Worm (Caenorhabditis elegans) whole organism, early embryonic: ENCODE measurements around the gene C13B4.1.

ENCODE experiments used
- B0310.2 ChIP-seq: sonication (generic microtip); optimal IDR thresholded peaks from 2 replicates; lab custom pipeline; 2016; ENCODE audit warnings: mild to moderate bottlenecking, missing genetic modification characterization, missing compliant biosample characterization
- F13C5.2 ChIP-seq: sonication (generic microtip); optimal IDR thresholded peaks from 2 replicates; lab custom pipeline; 2017; ENCODE audit warnings: mild to moderate bottlenecking, missing genetic modification characterization, inconsistent platforms, missing compliant biosample characterization
- aly-1 ChIP-seq: sonication (generic microtip); optimal IDR thresholded peaks from 2 replicates; lab custom pipeline; 2016; ENCODE audit warnings: missing genetic modification characterization, missing compliant biosample characterization
- ama-1 ChIP-seq: fragments of 150-350 bp; optimal IDR thresholded peaks from 2 replicates; lab custom pipeline; 2014
- ceh-13 ChIP-seq: fragments of 200-800 bp; sonication (Bioruptor generic); optimal IDR thresholded peaks from 2 replicates; lab custom pipeline; 2018; ENCODE audit warnings: mild to moderate bottlenecking, missing genetic modification characterization, missing compliant biosample characterization
- ceh-36 ChIP-seq: sonication (generic microtip); optimal IDR thresholded peaks from 2 replicates; lab custom pipeline; 2016; ENCODE audit warnings: missing genetic modification characterization, inconsistent platforms, missing compliant biosample characterization
- ets-7 ChIP-seq: sonication (generic microtip); optimal IDR thresholded peaks from 2 replicates; lab custom pipeline; 2016; ENCODE audit warnings: missing genotype, missing genetic modification characterization, missing compliant biosample characterization
- flt-1 ChIP-seq: fragments of 200-800 bp; sonication (Bioruptor generic); IDR thresholded peaks from 2 replicates; pipeline ENCODE4 v1.3.6; 2022; ENCODE audit warnings: missing genetic modification characterization, missing compliant biosample characterization
- hmbx-1 ChIP-seq: sonication (generic microtip); optimal IDR thresholded peaks from 2 replicates; lab custom pipeline; 2016; ENCODE audit warnings: mild to moderate bottlenecking, missing genetic modification characterization, missing compliant biosample characterization
- hmg-4 ChIP-seq: fragments of 200-800 bp; sonication (Bioruptor generic); optimal IDR thresholded peaks from 2 replicates; lab custom pipeline; 2018; ENCODE audit warnings: mild to moderate bottlenecking, missing genetic modification characterization, missing compliant biosample characterization
- hnd-1 ChIP-seq: sonication (generic microtip); optimal IDR thresholded peaks from 2 replicates; lab custom pipeline; 2016; ENCODE audit warnings: missing genetic modification characterization, missing compliant biosample characterization
- pes-1 ChIP-seq: fragments of 200-800 bp; sonication (Bioruptor generic); IDR thresholded peaks from 2 replicates; pipeline ENCODE4 v1.3.6; 2022; ENCODE audit warnings: missing genetic modification reagents, missing genetic modification characterization, missing compliant biosample characterization
- scrt-1 ChIP-seq: fragments of 200-800 bp; sonication (Bioruptor generic); IDR thresholded peaks from 2 replicates; pipeline ENCODE4 v1.3.6; 2022; ENCODE audit warnings: missing genetic modification characterization, missing compliant biosample characterization
- sea-1 ChIP-seq: fragments of 200-800 bp; sonication (Bioruptor generic); conservative IDR thresholded peaks from 2 replicates; pipeline ENCODE4 v1.3.6; 2022; ENCODE audit warnings: missing genetic modification characterization, missing compliant biosample characterization
- tbx-11 ChIP-seq: fragments of 200-800 bp; sonication (Bioruptor generic); IDR thresholded peaks from 2 replicates; pipeline ENCODE4 v1.3.6; 2022; ENCODE audit warnings: missing genetic modification characterization, missing compliant biosample characterization
- tbx-37 ChIP-seq: fragments of 200-800 bp; sonication (Bioruptor generic); conservative IDR thresholded peaks from 2 replicates; pipeline ENCODE4 v1.3.6; 2022; ENCODE audit warnings: missing genetic modification reagents, missing genetic modification characterization, missing compliant biosample characterization
- tra-4 ChIP-seq: sonication (generic microtip); optimal IDR thresholded peaks from 2 replicates; lab custom pipeline; 2017; ENCODE audit warnings: missing genetic modification characterization, missing compliant biosample characterization

C13B4.1 gene

DNA sequence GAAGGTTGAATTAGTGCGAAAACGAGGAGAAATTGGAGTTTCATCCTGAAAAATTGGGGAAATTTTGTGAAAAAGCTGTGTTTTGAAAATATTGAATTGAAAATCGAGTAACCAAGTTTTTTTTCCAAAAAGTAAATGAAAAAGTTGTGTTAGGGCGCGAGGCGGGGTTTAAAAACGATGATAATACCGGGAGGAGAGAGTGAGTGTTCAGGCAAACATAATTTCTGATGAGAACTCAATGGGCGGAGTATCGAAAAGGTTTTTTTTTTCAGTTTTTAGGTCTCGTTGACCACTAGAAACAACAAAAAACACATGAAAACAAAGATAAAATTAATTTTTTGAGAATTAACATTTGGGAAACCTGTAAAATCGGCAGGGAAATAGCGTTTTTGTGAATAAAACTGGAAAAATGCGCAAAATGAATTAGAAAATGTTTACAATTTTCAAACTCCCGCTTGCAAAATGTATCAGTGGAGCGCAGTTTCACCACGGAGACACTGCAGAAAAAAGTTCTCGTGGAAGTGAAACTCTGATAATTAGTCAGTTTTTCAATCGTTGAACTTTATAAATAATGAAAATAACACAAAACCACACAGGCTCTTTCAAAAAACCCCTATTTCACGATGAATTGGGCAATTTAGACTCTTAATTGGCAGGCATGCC is at the start of gene C13B4.1:
TSS of gene C13B4.1 (minus strand) at position 51 of the 663 bp plus-strand sequence.
- TF ChIP-seq hnd-1 = no peak
- TF ChIP-seq tra-4 (tag; lab: Kevin White, UChicago) = no peak
- no peak for TF ChIP-seq hmg-4 (GFP tag; lab: Kevin White, UChicago)
- TF ChIP-seq ama-1 (lab: Kevin White, UChicago) = no peak
- TF ChIP-seq pes-1 = no peak
- no peak for TF ChIP-seq ceh-13 (GFP tag; lab: Kevin White, UChicago)
- TF ChIP-seq aly-1 (tag; lab: Kevin White, UChicago) = no peak
- TF ChIP-seq B0310.2 (tag; lab: Kevin White, UChicago) = no peak

DNA sequence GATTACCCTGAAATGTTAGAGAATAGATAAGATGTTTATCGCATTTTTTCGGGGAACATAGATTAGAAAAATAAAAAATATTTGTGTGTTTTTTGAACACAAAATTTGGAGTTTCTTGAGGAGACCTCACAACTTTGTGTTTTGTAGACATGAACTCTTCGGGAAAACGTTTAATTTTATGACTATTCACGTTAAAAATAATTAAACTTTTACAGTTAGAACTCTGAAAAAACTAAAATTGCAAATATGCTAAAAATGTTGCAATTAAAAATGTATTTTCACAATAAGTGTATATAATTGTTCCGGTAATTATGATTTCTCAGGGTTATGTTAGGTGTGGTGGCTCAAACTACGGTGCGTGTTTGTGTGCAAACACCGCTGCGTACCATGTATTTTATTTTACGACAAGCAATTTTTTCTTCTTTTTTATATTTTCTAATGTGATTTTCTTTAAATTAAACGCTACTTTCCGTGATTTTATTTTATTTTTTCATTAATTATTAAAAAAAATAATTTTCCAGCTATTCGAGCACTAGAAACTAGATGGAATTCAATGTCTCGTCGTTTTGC is 48.9 kb upstream of the C13B4.1 start, which contains the start of the genes F57C2.5 and spat-1:
TSS of gene F57C2.5 (minus strand) at position 7 of the 570 bp plus-strand sequence.
TSS of gene spat-1 (plus strand) at position 520 of the 570 bp plus-strand sequence.
- peak; percentile 18 for TF ChIP-seq tra-4 (tag; lab: Kevin White, UChicago)
- no peak for TF ChIP-seq aly-1 (tag; lab: Kevin White, UChicago)
- TF ChIP-seq hnd-1 = peak; percentile 19
- no peak for TF ChIP-seq B0310.2 (tag; lab: Kevin White, UChicago)
- peak; percentile 45 for TF ChIP-seq F13C5.2 (tag; lab: Kevin White, UChicago)
- no peak for TF ChIP-seq hmbx-1 (tag; lab: Kevin White, UChicago)
- TF ChIP-seq scrt-1 (GFP tag; lab: Robert Waterston, UW) = 0 out of 2 replicates have a peak, but pooled peaks have one; percentile 18
- peak; percentile 38 for TF ChIP-seq ceh-13 (GFP tag; lab: Kevin White, UChicago)
- peak; percentile 41; the same call in 1 of the 2 replicates for TF ChIP-seq sea-1 (GFP tag; lab: Robert Waterston, UW)
- peak; percentile 65 for TF ChIP-seq pes-1
- TF ChIP-seq ceh-36 (tag; lab: Kevin White, UChicago) = no peak
- TF ChIP-seq ets-7 (tag; lab: Kevin White, UChicago) = peak; percentile 67
- 0 out of 2 replicates have a peak, but pooled peaks have one; percentile 41 for TF ChIP-seq tbx-37 (GFP tag; lab: Robert Waterston, UW)
- no peak for TF ChIP-seq tbx-11
- no peak for TF ChIP-seq ama-1 (lab: Kevin White, UChicago)
- TF ChIP-seq hmg-4 (GFP tag; lab: Kevin White, UChicago) = no peak
- no peak for TF ChIP-seq flt-1 (GFP tag; lab: Robert Waterston, UW)

DNA sequence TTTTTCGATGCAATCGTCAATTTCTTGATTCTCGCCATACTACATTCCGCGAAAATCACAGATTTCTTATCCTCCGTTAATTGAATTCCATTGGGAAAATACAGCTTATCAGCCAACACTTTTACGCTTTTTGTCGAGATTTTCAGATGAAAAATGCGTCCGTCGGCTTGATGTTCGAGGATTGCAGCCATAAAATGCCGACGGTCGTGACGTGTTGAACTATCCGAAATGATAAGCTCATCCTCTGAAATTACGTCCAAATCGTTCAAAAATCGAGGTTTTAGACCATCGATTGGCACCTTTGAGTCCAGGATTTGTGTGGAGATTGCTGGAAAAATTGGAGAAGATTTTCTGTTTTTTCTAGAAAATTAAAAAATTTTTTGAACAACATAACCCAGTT is 47.7 kb upstream of the C13B4.1 start:
- TF ChIP-seq F13C5.2 (tag; lab: Kevin White, UChicago) (no peak), tra-4 (tag; lab: Kevin White, UChicago) (no peak), hmbx-1 (tag; lab: Kevin White, UChicago) (no peak)

DNA sequence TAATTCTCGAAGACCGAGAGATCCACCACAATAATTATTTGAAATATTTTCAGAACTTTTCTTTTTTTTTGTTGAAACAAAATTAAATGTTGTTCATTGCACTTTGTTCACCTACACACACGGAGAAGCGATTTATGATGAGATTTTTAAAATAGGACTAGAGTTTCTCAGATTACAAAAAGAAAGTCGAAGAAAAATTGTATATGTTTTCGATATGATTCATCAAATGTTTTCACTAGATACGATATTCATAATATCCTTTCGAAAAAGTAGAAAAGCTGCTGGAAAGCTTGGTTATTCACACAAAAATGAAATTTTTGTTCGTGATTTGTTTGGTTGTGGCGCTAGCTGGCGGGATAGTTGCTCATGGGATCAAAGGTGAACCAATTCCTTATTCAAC is 45.6 kb upstream of the C13B4.1 start, which contains the start of gene F57C2.4:
TSS of gene F57C2.4 (plus strand) at position 301 of the 400 bp plus-strand sequence.
- TF ChIP-seq hmbx-1 (tag; lab: Kevin White, UChicago) (no peak), ama-1 (lab: Kevin White, UChicago) (no peak), pes-1 (no peak), flt-1 (GFP tag; lab: Robert Waterston, UW) (no peak), tbx-11 (no peak)

DNA sequence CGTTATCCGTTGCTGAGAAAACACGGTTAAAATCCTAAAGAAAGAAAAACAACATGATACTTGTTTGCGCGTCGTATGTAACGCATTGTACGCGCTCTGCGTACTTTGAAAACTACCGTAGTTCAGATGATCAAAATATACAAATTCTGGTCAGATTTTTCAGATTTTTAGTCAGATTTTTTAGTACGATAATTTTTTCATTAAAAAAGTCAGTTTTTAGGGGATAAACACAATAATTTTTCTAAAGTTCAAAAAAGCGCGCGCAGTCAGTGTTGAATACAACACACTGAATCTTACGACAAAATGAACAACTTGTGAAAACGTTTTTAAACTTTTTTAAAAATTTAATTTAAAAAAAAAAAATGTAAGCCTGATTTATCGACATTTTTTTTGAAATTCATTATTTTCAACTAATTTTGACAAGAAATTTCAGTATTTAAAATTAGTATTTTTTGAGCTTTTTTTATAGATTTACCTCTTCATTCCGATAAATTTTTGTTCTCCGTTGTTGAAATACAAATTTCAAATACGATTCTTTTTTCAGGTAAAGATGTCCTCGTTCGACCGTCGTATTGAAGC is 44.3 kb upstream of the C13B4.1 start, which contains the start of gene pot-2:
TSS of gene pot-2 (plus strand) at position 529 of the 579 bp plus-strand sequence.
- TF ChIP-seq sea-1 (GFP tag; lab: Robert Waterston, UW) (no peak), flt-1 (GFP tag; lab: Robert Waterston, UW) (no peak), hmg-4 (GFP tag; lab: Kevin White, UChicago) (no peak), scrt-1 (GFP tag; lab: Robert Waterston, UW) (no peak), tbx-37 (GFP tag; lab: Robert Waterston, UW) (no peak), ama-1 (lab: Kevin White, UChicago) (no peak), tra-4 (tag; lab: Kevin White, UChicago) (no peak), hnd-1 (no peak), hmbx-1 (tag; lab: Kevin White, UChicago) (no peak), ceh-13 (GFP tag; lab: Kevin White, UChicago) (no peak), tbx-11 (no peak), F13C5.2 (tag; lab: Kevin White, UChicago) (no peak), ceh-36 (tag; lab: Kevin White, UChicago) (no peak), aly-1 (tag; lab: Kevin White, UChicago) (no peak), B0310.2 (tag; lab: Kevin White, UChicago) (no peak), ets-7 (tag; lab: Kevin White, UChicago) (no peak), pes-1 (no peak)

DNA sequence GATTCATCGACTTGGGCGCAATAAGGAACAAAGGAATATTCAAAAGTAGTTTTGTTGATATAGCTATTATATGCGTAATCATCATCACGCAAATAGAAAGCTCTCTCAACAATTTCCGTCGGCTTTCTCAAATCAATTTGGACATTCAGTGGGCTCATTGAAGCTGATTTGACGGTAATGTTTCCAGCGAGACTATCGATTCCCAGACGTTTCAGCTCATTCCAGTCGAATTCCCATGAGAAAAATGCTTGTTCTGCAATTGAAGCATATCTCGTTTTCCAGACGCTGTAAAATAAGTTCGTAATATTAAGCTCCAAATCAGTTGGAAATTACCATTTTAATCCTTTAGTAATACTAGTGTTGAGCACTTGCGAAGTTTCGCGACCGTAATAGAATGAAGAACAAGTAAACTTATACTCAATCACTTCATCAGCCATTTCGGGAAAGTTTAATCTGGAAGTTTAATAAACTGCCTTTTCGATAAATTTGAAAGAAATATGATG is 43.7 kb upstream of the C13B4.1 start, which contains the start of gene btb-20:
TSS of gene btb-20 (minus strand) at position 453 of the 503 bp plus-strand sequence.
- TF ChIP-seq tbx-37 (GFP tag; lab: Robert Waterston, UW) (no peak), tra-4 (tag; lab: Kevin White, UChicago) (no peak), hnd-1 (no peak), ceh-13 (GFP tag; lab: Kevin White, UChicago) (no peak), ets-7 (tag; lab: Kevin White, UChicago) (no peak), tbx-11 (no peak), ceh-36 (tag; lab: Kevin White, UChicago) (no peak), hmbx-1 (tag; lab: Kevin White, UChicago) (no peak), sea-1 (GFP tag; lab: Robert Waterston, UW) (no peak), pes-1 (no peak), F13C5.2 (tag; lab: Kevin White, UChicago) (no peak)
